Worm (Caenorhabditis elegans) whole organism, L1 larva: ENCODE measurements around the gene dgk-2.

Experiments
- C34B4.2 ChIP-seq: sonication (generic microtip); optimal IDR thresholded peaks from 2 replicates; lab custom pipeline; 2017; ENCODE audit warnings: mild to moderate bottlenecking, missing genetic modification characterization, missing compliant biosample characterization
- blmp-1 ChIP-seq: fragments of 150-350 bp; optimal IDR thresholded peaks from 2 replicates; lab custom pipeline; 2014; ENCODE audit warnings: missing biosample characterization, missing genetic modification characterization
- fkh-10 ChIP-seq: sonication (generic microtip); optimal IDR thresholded peaks from 2 replicates; lab custom pipeline; 2017; ENCODE audit warnings: missing biosample characterization, missing genetic modification reagents, missing genetic modification characterization
- lsy-2 ChIP-seq, 2 experiments: fragments of 150-350 bp; optimal IDR thresholded peaks; 2 replicates each; lab custom pipeline; 2014; ENCODE audit warnings: missing biosample characterization in 2 of 2, missing genetic modification characterization in 2 of 2
- mdl-1 ChIP-seq, 2 experiments: fragments of 150-350 bp; optimal IDR thresholded peaks; 2 replicates each; lab custom pipeline; 2014 to 2017; ENCODE audit warnings: missing biosample characterization in 2 of 2, missing genetic modification characterization in 2 of 2, inconsistent platforms in 1 of 2
- zag-1 ChIP-seq: fragments of 150-350 bp; optimal IDR thresholded peaks from 2 replicates; lab custom pipeline; 2014; ENCODE audit warnings: missing biosample characterization, missing genetic modification characterization
- ztf-11 ChIP-seq, 2 experiments: sonication (generic microtip); optimal IDR thresholded peaks; 2 replicates each; lab custom pipeline; 2016 to 2017; ENCODE audit warnings: missing genetic modification characterization in 2 of 2, missing biosample characterization in 1 of 2, missing compliant biosample characterization in 1 of 2

ce11 chrX:4502039-4502438 is 2.1 kb downstream of the dgk-2 start:
- peak; percentile 10 for TF ChIP-seq blmp-1 (tag; lab: Kevin White, UChicago)
- no peak for TF ChIP-seq lsy-2 (tag; optimal IDR thresholded peaks at IDR 0.05; lab: Kevin White, UChicago)
- no peak for TF ChIP-seq mdl-1 (tag; optimal IDR thresholded peaks at IDR 0.05; lab: Kevin White, UChicago)
- no peak for TF ChIP-seq C34B4.2
- no peak for TF ChIP-seq zag-1 (tag; lab: Kevin White, UChicago)
- no peak for TF ChIP-seq ztf-11 (tag; optimal IDR thresholded peaks at IDR 0.05; lab: Kevin White, UChicago)
- TF ChIP-seq fkh-10 (GFP tag; lab: Kevin White, UChicago) = no peak
